Worm (Caenorhabditis elegans): Measurements from ENCODE around the gene obr-2.
A peak's percentile ranks its signal among the peaks of the same experiment; 100 is the strongest.

obr-2 gene

ce11 chrV:15014164-15014563, at the start of gene obr-2:
TSS of gene obr-2 (minus strand) at chrV:15014264.
- TF ChIP-seq efl-1 (optimal IDR thresholded peaks at IDR 0.05) (no peak), efl-1 (GFP tag; optimal IDR thresholded peaks at IDR 0.05 in 1 of 2) (no peak), tbx-2 (tag; optimal IDR thresholded peaks at IDR 0.05) (no peak), nhr-28 (tag; optimal IDR thresholded peaks at IDR 0.05) (no peak), aha-1 (tag; optimal IDR thresholded peaks at IDR 0.05) (no peak), lin-14 (GFP tag; optimal IDR thresholded peaks at IDR 0.05) (no peak), isw-1 (GFP tag; IDR thresholded peaks at IDR 0.05) (no peak), unc-86 (tag; optimal IDR thresholded peaks at IDR 0.05) (no peak), ceh-88 (GFP tag; IDR thresholded peaks at IDR 0.05) (no peak), nhr-77 (tag; optimal IDR thresholded peaks at IDR 0.05) (no peak), aly-2 (tag; optimal IDR thresholded peaks at IDR 0.05) (no peak), lin-13 (GFP tag; optimal IDR thresholded peaks at IDR 0.05) (no peak), snu-23 (GFP tag; optimal IDR thresholded peaks at IDR 0.05) (no peak), Y116A8C.19 (tag; optimal IDR thresholded peaks at IDR 0.05; ENCODE audit: borderline replicate concordance) (no peak), hlh-4 (tag; optimal IDR thresholded peaks at IDR 0.05) (no peak), lin-15B (tag; optimal IDR thresholded peaks at IDR 0.05) (no peak), pag-3 (tag; optimal IDR thresholded peaks at IDR 0.05; ENCODE audit: borderline replicate concordance, insufficient read depth) (no peak), mdl-1 (tag; optimal IDR thresholded peaks at IDR 0.05) (no peak)

- no peak for TF ChIP-seq unc-98 (GFP tag; IDR thresholded peaks at IDR 0.05)
- TF ChIP-seq hlh-17 (GFP tag; optimal IDR thresholded peaks at IDR 0.05; ENCODE audit: borderline replicate concordance) = no peak
- TF ChIP-seq nhr-47 (tag; optimal IDR thresholded peaks at IDR 0.05) = no peak
- TF ChIP-seq egl-27 (tag; optimal IDR thresholded peaks at IDR 0.05) = no peak
- TF ChIP-seq ztf-11 (tag; optimal IDR thresholded peaks at IDR 0.05) = no peak
- no peak for TF ChIP-seq ztf-4 (tag; optimal IDR thresholded peaks at IDR 0.05)
- no peak for TF ChIP-seq irx-1 (tag; optimal IDR thresholded peaks at IDR 0.05)
- no peak for TF ChIP-seq ceh-88 (GFP tag; IDR thresholded peaks at IDR 0.05)
- TF ChIP-seq vab-15 (tag; optimal IDR thresholded peaks at IDR 0.05) = no peak
Measured at ce11 chrV:15060595-15060994, 46.5 kb upstream of the obr-2 start.

ce11 chrV:15059534-15059933, 45.5 kb upstream of the obr-2 start, which contains the start of the genes mcm-3 and C25D7.15:
TSS of gene mcm-3 (minus strand) at chrV:15059599.
TSS of gene C25D7.15 (plus strand) at chrV:15059808.
- TF ChIP-seq lin-35 (GFP tag; optimal IDR thresholded peaks at IDR 0.05) = peak; percentile 71 to 90
- peak; percentile 13 for TF ChIP-seq nhr-20 (tag; optimal IDR thresholded peaks at IDR 0.05)
- TF ChIP-seq ztf-4 (tag; optimal IDR thresholded peaks at IDR 0.05) = no peak
- TF ChIP-seq unc-130 (tag; optimal IDR thresholded peaks at IDR 0.05) = peak; percentile 67
- TF ChIP-seq fkh-4 (tag; optimal IDR thresholded peaks at IDR 0.05; ENCODE audit: borderline replicate concordance) = no peak
- TF ChIP-seq dsc-1 (tag; optimal IDR thresholded peaks at IDR 0.05) = no peak
- no peak for TF ChIP-seq unc-98 (GFP tag; IDR thresholded peaks at IDR 0.05)
- TF ChIP-seq efl-1 (optimal IDR thresholded peaks at IDR 0.05) = peak; percentile 67 to 87
- TF ChIP-seq efl-1 (GFP tag; optimal IDR thresholded peaks at IDR 0.05 in 1 of 2) = peak; percentile 88 to 98
- TF ChIP-seq ceh-63 (GFP tag; optimal IDR thresholded peaks at IDR 0.05) = no peak
- TF ChIP-seq xbp-1 (tag; optimal IDR thresholded peaks at IDR 0.05) = no peak
- TF ChIP-seq unc-86 (tag; optimal IDR thresholded peaks at IDR 0.05) = no peak
- TF ChIP-seq skn-1 (tag; optimal IDR thresholded peaks at IDR 0.05) = peak; percentile 37
- TF ChIP-seq elt-3 (tag; optimal IDR thresholded peaks at IDR 0.05) = peak in 1 of 6 experiments; percentile 8
- TF ChIP-seq pag-3 (tag; optimal IDR thresholded peaks at IDR 0.05; ENCODE audit: borderline replicate concordance, insufficient read depth) = no peak
- no peak for TF ChIP-seq unc-62 (GFP tag; optimal IDR thresholded peaks at IDR 0.05)
- TF ChIP-seq zip-4 (GFP tag; optimal IDR thresholded peaks at IDR 0.05) = no peak
- peak; percentile 88 for TF ChIP-seq F16B12.6 (tag; optimal IDR thresholded peaks at IDR 0.05)
- TF ChIP-seq aly-2 (tag; optimal IDR thresholded peaks at IDR 0.05) = no peak
- no peak for TF ChIP-seq C04F5.9 (tag; optimal IDR thresholded peaks at IDR 0.05)
- peak; percentile 41 for TF ChIP-seq nhr-90 (tag; optimal IDR thresholded peaks at IDR 0.05; ENCODE audit: poor library complexity)
- no peak for TF ChIP-seq ets-5 (GFP tag; IDR thresholded peaks at IDR 0.05)
- TF ChIP-seq nhr-47 (tag; optimal IDR thresholded peaks at IDR 0.05) = peak; percentile 25
- TF ChIP-seq grh-1 (GFP tag; IDR thresholded peaks at IDR 0.05) = no peak
- TF ChIP-seq snu-23 (GFP tag; optimal IDR thresholded peaks at IDR 0.05) = peak; percentile 49
- TF ChIP-seq ceh-82 (tag; optimal IDR thresholded peaks at IDR 0.05) = no peak
- TF ChIP-seq lin-15B (tag; optimal IDR thresholded peaks at IDR 0.05) = peak; percentile 13
- TF ChIP-seq hlh-17 (GFP tag; optimal IDR thresholded peaks at IDR 0.05; ENCODE audit: borderline replicate concordance) = no peak
- no peak for TF ChIP-seq vab-15 (tag; optimal IDR thresholded peaks at IDR 0.05)
- peak; percentile 49 for TF ChIP-seq mep-1 (tag; optimal IDR thresholded peaks at IDR 0.05)
- TF ChIP-seq ama-1 (optimal IDR thresholded peaks at IDR 0.05) = no peak
- no peak for TF ChIP-seq nhr-84 (tag; optimal IDR thresholded peaks at IDR 0.05)
- peak; percentile 55 for TF ChIP-seq nhr-71 (tag; optimal IDR thresholded peaks at IDR 0.05)
- peak; percentile 33 for TF ChIP-seq blmp-1 (tag; optimal IDR thresholded peaks at IDR 0.05)
- no peak for TF ChIP-seq mef-2 (tag; optimal IDR thresholded peaks at IDR 0.05)
